Fruit fly (Drosophila melanogaster): ENCODE data around the gene CG6310.

DNA sequence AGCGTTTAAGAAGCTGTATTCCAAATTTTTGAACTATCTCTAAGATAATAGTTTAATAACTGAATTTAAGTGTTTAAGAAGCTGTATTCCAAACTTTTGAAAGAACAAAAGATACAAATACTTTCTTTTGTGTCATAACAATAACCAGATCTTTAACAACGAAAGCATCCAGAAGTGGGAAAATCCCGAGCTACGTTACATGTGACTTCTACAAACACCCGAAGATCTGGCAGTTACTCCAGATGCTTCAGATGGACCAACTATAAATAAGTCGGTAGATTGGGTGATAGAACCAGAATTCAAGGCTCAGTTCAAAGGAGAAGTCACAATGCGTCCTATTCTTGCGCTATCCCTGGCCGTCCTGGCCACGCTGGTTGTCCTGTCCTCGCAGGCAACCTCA is 38.3 kb upstream of the CG6310 start, which contains the start of gene CG12522:
- no peak for TF ChIP-seq psq (optimal IDR thresholded peaks at IDR 0.05)
- TF ChIP-seq Sin3A (optimal IDR thresholded peaks at IDR 0.05), result no peak
